Worm (Caenorhabditis elegans) whole organism, L1 larva: ENCODE results near the gene fbxb-111.
A peak's percentile ranks its signal among the peaks of the same experiment; 100 is the strongest.

ENCODE experiments used
- C04F5.9 ChIP-seq: sonication (generic microtip); optimal IDR thresholded peaks from 2 replicates; lab custom pipeline; 2016; ENCODE audit warnings: missing genetic modification characterization, missing compliant biosample characterization
- F16B12.6 ChIP-seq: fragments of 150-350 bp; optimal IDR thresholded peaks from 2 replicates; lab custom pipeline; 2014; ENCODE audit warnings: missing biosample characterization, missing genetic modification characterization
- alr-1 ChIP-seq: fragments of 200-800 bp; sonication (Bioruptor generic); optimal IDR thresholded peaks from 2 replicates; lab custom pipeline; 2018; ENCODE audit warnings: borderline replicate concordance, mild to moderate bottlenecking, missing genetic modification characterization, missing compliant biosample characterization
- ama-1 ChIP-seq: fragments of 150-350 bp; optimal IDR thresholded peaks from 2 replicates; lab custom pipeline; 2014
- blmp-1 ChIP-seq: fragments of 150-350 bp; optimal IDR thresholded peaks from 2 replicates; lab custom pipeline; 2014; ENCODE audit warnings: missing biosample characterization, missing genetic modification characterization
- ceh-8 ChIP-seq: fragments of 200-800 bp; sonication (Bioruptor generic); optimal IDR thresholded peaks from 2 replicates; lab custom pipeline; 2018; ENCODE audit warnings: mild to moderate bottlenecking, missing genetic modification characterization, moderate library complexity, missing compliant biosample characterization
- ceh-90 ChIP-seq: sonication (generic microtip); optimal IDR thresholded peaks from 2 replicates; lab custom pipeline; 2016; ENCODE audit warnings: missing genetic modification characterization, missing compliant biosample characterization
- dpl-1 ChIP-seq, 3 experiments: fragments of 150-350 bp in 2 of 3; sonication (generic microtip) in 1 of 3; optimal IDR thresholded peaks; 2 replicates each; lab custom pipeline; 2014 to 2017; ENCODE audit warnings: missing biosample characterization in 3 of 3, missing genetic modification characterization in 3 of 3, missing genetic modification reagents in 3 of 3
- dsc-1 ChIP-seq: sonication (generic microtip); optimal IDR thresholded peaks from 2 replicates; lab custom pipeline; 2016; ENCODE audit warnings: mild to moderate bottlenecking, missing genetic modification characterization, missing compliant biosample characterization
- efl-1 ChIP-seq, 4 experiments: fragments of 150-350 bp; optimal IDR thresholded peaks in 3 of 4; peaks in 1 of 4; 1 replicate in 1 of 4; 2 replicates in 3 of 4; lab custom pipeline; 2014; ENCODE audit warnings: missing biosample characterization in 2 of 4, missing genetic modification characterization in 2 of 4, missing genetic modification reagents in 2 of 4
- egl-13 ChIP-seq: sonication (generic microtip); optimal IDR thresholded peaks from 2 replicates; lab custom pipeline; 2016; ENCODE audit warnings: missing genotype, missing genetic modification reagents, missing genetic modification characterization, missing compliant biosample characterization
- egl-27 ChIP-seq, 2 experiments: fragments of 150-350 bp in 1 of 2; sonication (generic microtip); optimal IDR thresholded peaks; 3 replicates each; lab custom pipeline; 2017 to 2018; ENCODE audit warnings: missing biosample characterization in 2 of 2, missing genetic modification characterization in 2 of 2, missing genetic modification reagents in 2 of 2
- elt-2 ChIP-seq: sonication (generic microtip); optimal IDR thresholded peaks from 2 replicates; lab custom pipeline; 2016; ENCODE audit warnings: missing genetic modification characterization, mild to moderate bottlenecking, inconsistent platforms, missing compliant biosample characterization, missing genetic modification reagents
- elt-3 ChIP-seq, 6 experiments: fragments of 150-350 bp in 1 of 6; sonication (generic microtip); optimal IDR thresholded peaks; 2 replicates each; lab custom pipeline; 2017 to 2018; ENCODE audit warnings: missing biosample characterization in 6 of 6, missing genetic modification characterization in 6 of 6, inconsistent platforms in 1 of 6
- ets-5 ChIP-seq: fragments of 200-800 bp; sonication (Bioruptor generic); IDR thresholded peaks from 2 replicates; pipeline ENCODE4 v1.3.6; 2022; ENCODE audit warnings: missing genetic modification characterization, missing compliant biosample characterization
- fkh-10 ChIP-seq: sonication (generic microtip); optimal IDR thresholded peaks from 2 replicates; lab custom pipeline; 2017; ENCODE audit warnings: missing biosample characterization, missing genetic modification reagents, missing genetic modification characterization
- hlh-4 ChIP-seq: sonication (generic microtip); optimal IDR thresholded peaks from 2 replicates; lab custom pipeline; 2016; ENCODE audit warnings: mild to moderate bottlenecking, missing genetic modification characterization, missing compliant biosample characterization
- hpl-2 ChIP-seq: fragments of 150-350 bp; optimal IDR thresholded peaks from 2 replicates; lab custom pipeline; 2014; ENCODE audit warnings: missing biosample characterization, missing genetic modification reagents, missing genetic modification characterization
- isw-1 ChIP-seq: fragments of 200-800 bp; sonication (Bioruptor generic); IDR thresholded peaks from 2 replicates; pipeline ENCODE4 v1.3.6; 2022; ENCODE audit warnings: missing genetic modification characterization, missing compliant biosample characterization
- lin-13 ChIP-seq: fragments of 150-350 bp; optimal IDR thresholded peaks from 2 replicates; lab custom pipeline; 2014; ENCODE audit warnings: missing biosample characterization, missing genetic modification reagents, missing genetic modification characterization
- lin-14 ChIP-seq: fragments of 200-800 bp; sonication (Bioruptor generic); optimal IDR thresholded peaks from 2 replicates; lab custom pipeline; 2018; ENCODE audit warnings: mild to moderate bottlenecking, missing genetic modification characterization, moderate library complexity, missing compliant biosample characterization
- lin-39 ChIP-seq: fragments of 150-350 bp; optimal IDR thresholded peaks from 2 replicates; lab custom pipeline; 2014; ENCODE audit warnings: missing biosample characterization, missing genetic modification reagents, missing genetic modification characterization
- lir-3 ChIP-seq: sonication (generic microtip); optimal IDR thresholded peaks from 2 replicates; lab custom pipeline; 2016; ENCODE audit warnings: mild to moderate bottlenecking, missing genetic modification characterization, moderate library complexity, missing compliant biosample characterization; ENCODE audit not compliant: poor library complexity
- nhr-11 ChIP-seq: fragments of 150-350 bp; optimal IDR thresholded peaks from 2 replicates; lab custom pipeline; 2014; ENCODE audit warnings: missing biosample characterization, missing genetic modification characterization
- nhr-12 ChIP-seq: sonication (generic microtip); optimal IDR thresholded peaks from 2 replicates; lab custom pipeline; 2017; ENCODE audit warnings: missing biosample characterization, missing genetic modification characterization
- nhr-19 ChIP-seq: fragments of 200-800 bp; sonication (Bioruptor generic); conservative IDR thresholded peaks from 2 replicates; pipeline ENCODE4 v1.3.6; 2022; ENCODE audit warnings: missing genetic modification characterization, missing compliant biosample characterization
- nhr-47 ChIP-seq: sonication (generic microtip); optimal IDR thresholded peaks from 2 replicates; lab custom pipeline; 2016; ENCODE audit warnings: mild to moderate bottlenecking, missing genetic modification characterization, moderate library complexity, missing compliant biosample characterization
- nhr-71 ChIP-seq: sonication (generic microtip); optimal IDR thresholded peaks from 2 replicates; lab custom pipeline; 2016; ENCODE audit warnings: mild to moderate bottlenecking, missing genetic modification characterization, moderate library complexity, missing compliant biosample characterization
- nhr-77 ChIP-seq: fragments of 150-350 bp; optimal IDR thresholded peaks from 2 replicates; lab custom pipeline; 2014; ENCODE audit warnings: missing biosample characterization, missing genetic modification characterization
- nhr-84 ChIP-seq: sonication (generic microtip); optimal IDR thresholded peaks from 2 replicates; lab custom pipeline; 2017; ENCODE audit warnings: missing biosample characterization, missing genetic modification characterization
- pag-3 ChIP-seq: sonication (generic microtip); optimal IDR thresholded peaks from 2 replicates; lab custom pipeline; 2017; ENCODE audit warnings: missing genetic modification characterization, mild to moderate bottlenecking, missing compliant biosample characterization, antibody characterized with exemption, borderline replicate concordance; ENCODE audit not compliant: insufficient read depth
- pqm-1 ChIP-seq: sonication (generic microtip); optimal IDR thresholded peaks from 3 replicates; lab custom pipeline; 2017; ENCODE audit warnings: missing biosample characterization, missing genetic modification characterization
- skn-1 ChIP-seq: fragments of 150-350 bp; optimal IDR thresholded peaks from 2 replicates; lab custom pipeline; 2014; ENCODE audit warnings: missing biosample characterization, missing genetic modification characterization
- swsn-7 ChIP-seq: sonication (generic microtip); optimal IDR thresholded peaks from 2 replicates; lab custom pipeline; 2016; ENCODE audit warnings: missing genetic modification characterization, missing compliant biosample characterization
- xbp-1 ChIP-seq: sonication (generic microtip); optimal IDR thresholded peaks from 2 replicates; lab custom pipeline; 2016; ENCODE audit warnings: missing genetic modification characterization, missing compliant biosample characterization
- zip-4 ChIP-seq: fragments of 200-800 bp; sonication (Bioruptor generic); optimal IDR thresholded peaks from 2 replicates; lab custom pipeline; 2018; ENCODE audit warnings: mild to moderate bottlenecking, missing genetic modification characterization, moderate library complexity, missing compliant biosample characterization
- ztf-11 ChIP-seq, 2 experiments: sonication (generic microtip); optimal IDR thresholded peaks; 2 replicates each; lab custom pipeline; 2016 to 2017; ENCODE audit warnings: missing genetic modification characterization in 2 of 2, missing biosample characterization in 1 of 2, missing compliant biosample characterization in 1 of 2

Gene fbxb-111

ce11 chrII:2800550-2801233 lies 25.9 kb upstream of the fbxb-111 start, which contains the start of gene nhr-119 (continued):
- peak; percentile 85 for TF ChIP-seq nhr-19 (GFP tag; lab: Robert Waterston, UW)
- no peak for TF ChIP-seq isw-1 (GFP tag; lab: Robert Waterston, UW)
- TF ChIP-seq alr-1: no peak
- no peak for TF ChIP-seq egl-13 (tag; lab: Kevin White, UChicago)
- TF ChIP-seq nhr-71 (tag; lab: Kevin White, UChicago): peak; percentile 94
- TF ChIP-seq fkh-10 (GFP tag; lab: Kevin White, UChicago): no peak
- TF ChIP-seq lin-14 (GFP tag; lab: Kevin White, UChicago): peak; percentile 83
- peak; percentile 92 for TF ChIP-seq lin-39 (tag; lab: Kevin White, UChicago)
- peak in 3 of 6 experiments; percentile 91 to 99 (median 91) for TF ChIP-seq elt-3 (tag; optimal IDR thresholded peaks at IDR 0.05; lab: Kevin White, UChicago)
- peak; percentile 50 for TF ChIP-seq xbp-1 (tag; lab: Kevin White, UChicago)
- TF ChIP-seq nhr-47: peak; percentile 77
- peak; percentile 32 to 58 (median 34) for TF ChIP-seq dpl-1 (GFP tag; optimal IDR thresholded peaks at IDR 0.05; lab: Kevin White, UChicago)
- TF ChIP-seq nhr-77 (tag; lab: Kevin White, UChicago): peak; percentile 27
- TF ChIP-seq C04F5.9: no peak
- TF ChIP-seq swsn-7 (tag; lab: Kevin White, UChicago): peak; percentile 66
- no peak for TF ChIP-seq hpl-2 (GFP tag; lab: Kevin White, UChicago)
- TF ChIP-seq nhr-84 (tag; lab: Kevin White, UChicago): no peak
- TF ChIP-seq egl-27 (tag; optimal IDR thresholded peaks at IDR 0.05; lab: Kevin White, UChicago): no peak
- peak; percentile 69 for TF ChIP-seq blmp-1 (tag; lab: Kevin White, UChicago)
- TF ChIP-seq zip-4 (GFP tag; lab: Kevin White, UChicago): no peak
- TF ChIP-seq lin-13: peak; percentile 26
- peak; percentile 86 for TF ChIP-seq nhr-11 (tag; lab: Kevin White, UChicago)
- TF ChIP-seq dsc-1 (tag; lab: Kevin White, UChicago): no peak
- TF ChIP-seq ceh-8 (GFP tag; lab: Kevin White, UChicago): no peak
- TF ChIP-seq pag-3: no peak
- peak; percentile 95 for TF ChIP-seq elt-2
- no peak for TF ChIP-seq ets-5 (GFP tag; lab: Robert Waterston, UW)
- no peak for TF ChIP-seq ztf-11 (tag; optimal IDR thresholded peaks at IDR 0.05; lab: Kevin White, UChicago)
- TF ChIP-seq lir-3 (tag; lab: Kevin White, UChicago): no peak
- TF ChIP-seq pqm-1 (tag; lab: Kevin White, UChicago): peak; percentile 18
- no peak for TF ChIP-seq nhr-12
- TF ChIP-seq F16B12.6 (tag; lab: Kevin White, UChicago): no peak
- peak; percentile 0 for TF ChIP-seq ama-1 (lab: Kevin White, UChicago)
- no peak for TF ChIP-seq hlh-4 (tag; lab: Kevin White, UChicago)
- TF ChIP-seq skn-1 (tag; lab: Kevin White, UChicago): peak; percentile 4
- TF ChIP-seq ceh-90: no peak

- TF ChIP-seq egl-27 (tag; optimal IDR thresholded peaks at IDR 0.05; lab: Kevin White, UChicago) (no peak), efl-1 (optimal IDR thresholded peaks at IDR 0.05; lab: Kevin White, UChicago) (no peak), efl-1 (GFP tag; optimal IDR thresholded peaks at IDR 0.05 in 1 of 2; lab: Kevin White, UChicago) (peak in 1 of 2 experiments; percentile 63)
Observed at ce11 chrII:2797951-2798350, 23.1 kb upstream of the fbxb-111 start.

- TF ChIP-seq efl-1 (optimal IDR thresholded peaks at IDR 0.05; lab: Kevin White, UChicago) (no peak), efl-1 (GFP tag; optimal IDR thresholded peaks at IDR 0.05 in 1 of 2; lab: Kevin White, UChicago) (peak in 1 of 2 experiments; percentile 87), swsn-7 (tag; lab: Kevin White, UChicago) (no peak)
Observed at ce11 chrII:2796431-2796830, 21.6 kb upstream of the fbxb-111 start.
